Fruit fly (Drosophila melanogaster) whole organism, embryonic: ENCODE results near the gene CG15480.

Experiments used
- Atf-2 ChIP-seq: fragments of 200-800 bp; sonication (Bioruptor generic); optimal IDR thresholded peaks from 2 replicates; lab custom pipeline; 2016; ENCODE audit warnings: missing biosample characterization, missing genetic modification characterization
- CG10462 ChIP-seq: fragments of 200-800 bp; sonication (Bioruptor generic); optimal IDR thresholded peaks from 2 replicates; lab custom pipeline; 2016; ENCODE audit warnings: missing biosample characterization, missing genetic modification characterization
- CG12219 ChIP-seq: fragments of 200-800 bp; sonication (Bioruptor generic); optimal IDR thresholded peaks from 3 replicates; lab custom pipeline; 2018; ENCODE audit warnings: missing biosample characterization, mild to moderate bottlenecking, missing genetic modification characterization
- CG13424 ChIP-seq: fragments of 200-800 bp; sonication (Bioruptor generic); optimal IDR thresholded peaks from 2 replicates; lab custom pipeline; 2019; ENCODE audit warnings: missing biosample characterization, mild to moderate bottlenecking, missing genetic modification characterization, moderate library complexity
- CG1529 ChIP-seq: fragments of 200-800 bp; sonication (Bioruptor generic); optimal IDR thresholded peaks from 3 replicates; lab custom pipeline; 2018; ENCODE audit warnings: missing biosample characterization, missing genetic modification characterization
- CG17359 ChIP-seq: fragments of 200-800 bp; sonication (Bioruptor generic); optimal IDR thresholded peaks from 3 replicates; lab custom pipeline; 2018; ENCODE audit warnings: missing biosample characterization, mild to moderate bottlenecking, missing genetic modification characterization, moderate library complexity
- CG2199 ChIP-seq: fragments of 200-800 bp; sonication (Bioruptor generic); IDR thresholded peaks from 3 replicates; pipeline ENCODE4 v1.3.6; 2022; ENCODE audit warnings: missing biosample characterization, missing genetic modification characterization
- CG2712 ChIP-seq: fragments of 200-800 bp; optimal IDR thresholded peaks from 3 replicates; lab custom pipeline; 2019; ENCODE audit warnings: missing biosample characterization, mild to moderate bottlenecking, missing genetic modification characterization, moderate library complexity
- CG30020 ChIP-seq: fragments of 200-800 bp; optimal IDR thresholded peaks from 2 replicates; lab custom pipeline; 2019; ENCODE audit warnings: missing biosample characterization, mild to moderate bottlenecking, missing genetic modification characterization, moderate library complexity
- CG3407 ChIP-seq: fragments of 200-800 bp; sonication (Bioruptor generic); optimal IDR thresholded peaks from 2 replicates; lab custom pipeline; 2018; ENCODE audit warnings: missing biosample characterization, mild to moderate bottlenecking, missing genetic modification characterization
- CG6683 ChIP-seq: fragments of 200-800 bp; sonication (Bioruptor generic); optimal IDR thresholded peaks from 2 replicates; lab custom pipeline; 2017; ENCODE audit warnings: missing biosample characterization, mild to moderate bottlenecking, missing genetic modification characterization, missing genetic modification reagents
- CG7963 ChIP-seq: fragments of 200-800 bp; sonication (Bioruptor generic); IDR thresholded peaks from 3 replicates; pipeline ENCODE4 v1.3.6; 2022; ENCODE audit warnings: missing biosample characterization, missing genetic modification characterization; ENCODE audit not compliant: partially characterized antibody
- CG8089 ChIP-seq: fragments of 200-800 bp; sonication (Bioruptor generic); optimal IDR thresholded peaks from 3 replicates; lab custom pipeline; 2016; ENCODE audit warnings: missing biosample characterization, missing genetic modification characterization
- CG8281 ChIP-seq: fragments of 200-800 bp; sonication (Bioruptor generic); optimal IDR thresholded peaks from 2 replicates; lab custom pipeline; 2018; ENCODE audit warnings: missing biosample characterization, mild to moderate bottlenecking, missing genetic modification characterization, moderate library complexity
- Camta ChIP-seq: fragments of 200-800 bp; sonication (Bioruptor generic); optimal IDR thresholded peaks from 2 replicates; lab custom pipeline; 2016; ENCODE audit warnings: missing biosample characterization, missing genetic modification characterization
- Dek ChIP-seq: fragments of 200-800 bp; sonication (Bioruptor generic); optimal IDR thresholded peaks from 3 replicates; lab custom pipeline; 2019; ENCODE audit warnings: missing biosample characterization, mild to moderate bottlenecking, missing genetic modification characterization, moderate library complexity
- Doc3 ChIP-seq: fragments of 200-800 bp; sonication (Bioruptor generic); IDR thresholded peaks from 3 replicates; pipeline ENCODE4 v1.3.6; 2022; ENCODE audit warnings: missing biosample characterization, missing genetic modification characterization; ENCODE audit not compliant: partially characterized antibody
- E2f1 ChIP-seq: fragments of 200-800 bp; sonication (Bioruptor generic); IDR thresholded peaks from 2 replicates; pipeline ENCODE4 v1.3.6; 2022; ENCODE audit warnings: missing biosample characterization, missing genetic modification characterization
- H15 ChIP-seq: fragments of 200-800 bp; sonication (Bioruptor generic); IDR thresholded peaks from 3 replicates; pipeline ENCODE4 v1.3.6; 2022; ENCODE audit warnings: missing biosample characterization, missing genetic modification characterization
- HLH54F ChIP-seq: fragments of 200-800 bp; sonication (Bioruptor generic); optimal IDR thresholded peaks from 3 replicates; lab custom pipeline; 2016; ENCODE audit warnings: missing biosample characterization, missing genetic modification characterization
- Hmx ChIP-seq: fragments of 200-800 bp; sonication (Bioruptor generic); optimal IDR thresholded peaks from 2 replicates; lab custom pipeline; 2016; ENCODE audit warnings: missing biosample characterization, missing genetic modification characterization
- MBD-R2 ChIP-seq: fragments of 200-800 bp; sonication (Bioruptor generic); IDR thresholded peaks from 2 replicates; pipeline ENCODE4 v1.3.6; 2022; ENCODE audit warnings: missing biosample characterization, missing genetic modification characterization
- Nf-YA ChIP-seq: fragments of 200-800 bp; sonication (Bioruptor generic); IDR thresholded peaks from 2 replicates; pipeline ENCODE4 v1.3.6; 2022; ENCODE audit warnings: missing biosample characterization, missing genetic modification characterization
- NfI ChIP-seq: fragments of 200-800 bp; sonication (Bioruptor generic); optimal IDR thresholded peaks from 3 replicates; lab custom pipeline; 2018; ENCODE audit warnings: missing biosample characterization, mild to moderate bottlenecking, missing genetic modification characterization, moderate library complexity
- Sox102F ChIP-seq: fragments of 200-800 bp; sonication (Bioruptor generic); optimal IDR thresholded peaks from 2 replicates; lab custom pipeline; 2018; ENCODE audit warnings: missing biosample characterization, mild to moderate bottlenecking, missing genetic modification characterization, moderate library complexity
- Sry-δ ChIP-seq: fragments of 200-800 bp; sonication (Bioruptor generic); optimal IDR thresholded peaks from 2 replicates; lab custom pipeline; 2016; ENCODE audit warnings: missing biosample characterization, missing genetic modification characterization
- Usf ChIP-seq: fragments of 200-800 bp; sonication (Bioruptor generic); optimal IDR thresholded peaks from 2 replicates; lab custom pipeline; 2017; ENCODE audit warnings: missing genotype, missing biosample characterization, missing genetic modification characterization
- ash1 ChIP-seq: fragments of 200-800 bp; sonication (Bioruptor generic); optimal IDR thresholded peaks from 2 replicates; lab custom pipeline; 2018; ENCODE audit warnings: missing biosample characterization, mild to moderate bottlenecking, missing genetic modification characterization
- az2 ChIP-seq: fragments of 200-800 bp; sonication (Bioruptor generic); optimal IDR thresholded peaks from 3 replicates; lab custom pipeline; 2016; ENCODE audit warnings: missing biosample characterization, missing genetic modification characterization
- chinmo ChIP-seq: fragments of 200-800 bp; sonication (Bioruptor generic); IDR thresholded peaks from 4 replicates; pipeline ENCODE4 v1.3.6; 2022; ENCODE audit warnings: missing biosample characterization, missing genetic modification characterization; ENCODE audit not compliant: partially characterized antibody
- crol ChIP-seq: fragments of 200-800 bp; sonication (Bioruptor generic); IDR thresholded peaks from 2 replicates; pipeline ENCODE4 v1.3.6; 2022; ENCODE audit warnings: missing biosample characterization, missing genetic modification characterization
- crp ChIP-seq, 2 experiments: fragments of 200-800 bp; sonication (Bioruptor generic); optimal IDR thresholded peaks; 2 replicates in 1 of 2; 3 replicates in 1 of 2; lab custom pipeline; 2017; ENCODE audit warnings: missing biosample characterization in 2 of 2, missing genetic modification characterization in 2 of 2, mild to moderate bottlenecking in 1 of 2, moderate library complexity in 1 of 2
- da ChIP-seq: fragments of 200-800 bp; sonication (Bioruptor generic); optimal IDR thresholded peaks from 2 replicates; lab custom pipeline; 2016; ENCODE audit warnings: missing biosample characterization, missing genetic modification characterization
- dm ChIP-seq: fragments of 200-800 bp; sonication (Bioruptor generic); optimal IDR thresholded peaks from 3 replicates; lab custom pipeline; 2016; ENCODE audit warnings: missing biosample characterization, missing genetic modification characterization
- en ChIP-seq: fragments of 200-800 bp; sonication (Bioruptor generic); optimal IDR thresholded peaks from 2 replicates; lab custom pipeline; 2016; ENCODE audit warnings: missing biosample characterization, missing genetic modification characterization
- fd64A ChIP-seq: fragments of 200-800 bp; sonication (Bioruptor generic); optimal IDR thresholded peaks from 3 replicates; lab custom pipeline; 2018; ENCODE audit warnings: missing biosample characterization, mild to moderate bottlenecking, missing genetic modification characterization
- fu2 ChIP-seq: fragments of 200-800 bp; sonication (Bioruptor generic); optimal IDR thresholded peaks from 2 replicates; lab custom pipeline; 2016; ENCODE audit warnings: missing biosample characterization, missing genetic modification characterization
- gcm2 ChIP-seq: fragments of 200-800 bp; sonication (Bioruptor generic); optimal IDR thresholded peaks from 2 replicates; lab custom pipeline; 2016; ENCODE audit warnings: missing biosample characterization, missing genetic modification characterization
- lab ChIP-seq: fragments of 200-800 bp; sonication (Bioruptor generic); optimal IDR thresholded peaks from 3 replicates; lab custom pipeline; 2017; ENCODE audit warnings: missing biosample characterization, missing genetic modification characterization, mild to moderate bottlenecking, moderate library complexity, missing genetic modification reagents
- lola ChIP-seq, 3 experiments: fragments of >200 bp in 2 of 3; fragments of 200-800 bp in 1 of 3; sonication (Bioruptor generic) in 1 of 3; optimal IDR thresholded peaks; 2 replicates each; lab custom pipeline; 2017 to 2019; ENCODE audit warnings: missing biosample characterization in 3 of 3, missing genetic modification characterization in 3 of 3, mild to moderate bottlenecking in 1 of 3, moderate library complexity in 1 of 3
- nau ChIP-seq: fragments of 200-800 bp; sonication (Bioruptor generic); optimal IDR thresholded peaks from 3 replicates; lab custom pipeline; 2017; ENCODE audit warnings: missing biosample characterization, mild to moderate bottlenecking, missing genetic modification characterization, missing genetic modification reagents
- pb ChIP-seq: fragments of 200-800 bp; sonication (Bioruptor generic); optimal IDR thresholded peaks from 3 replicates; lab custom pipeline; 2016; ENCODE audit warnings: missing biosample characterization, missing genetic modification characterization
- phol ChIP-seq: fragments of 200-800 bp; sonication (Bioruptor generic); optimal IDR thresholded peaks from 3 replicates; lab custom pipeline; 2018; ENCODE audit warnings: missing biosample characterization, mild to moderate bottlenecking, missing genetic modification characterization, moderate library complexity
- pros ChIP-seq: fragments of 200-800 bp; sonication (Bioruptor generic); optimal IDR thresholded peaks from 3 replicates; lab custom pipeline; 2019; ENCODE audit warnings: missing biosample characterization, mild to moderate bottlenecking, missing genetic modification characterization, moderate library complexity
- ranshi ChIP-seq: fragments of 200-800 bp; sonication (Bioruptor generic); IDR thresholded peaks from 2 replicates; pipeline ENCODE4 v1.3.6; 2022; ENCODE audit warnings: missing biosample characterization, missing genetic modification characterization
- row ChIP-seq: fragments of 200-800 bp; sonication (Bioruptor generic); IDR thresholded peaks from 3 replicates; pipeline ENCODE4 v1.3.6; 2022; ENCODE audit warnings: missing biosample characterization, missing genetic modification characterization
- sens ChIP-seq: fragments of 200-800 bp; sonication (Bioruptor generic); peaks from one replicate; lab custom pipeline; 2016; ENCODE audit warnings: missing biosample characterization, missing genetic modification characterization
- sna ChIP-seq: fragments of 200-800 bp; sonication (Bioruptor generic); IDR thresholded peaks from 2 replicates; pipeline ENCODE4 v1.3.6; 2022; ENCODE audit warnings: missing biosample characterization, missing genetic modification characterization; ENCODE audit not compliant: partially characterized antibody
- tgo ChIP-seq: fragments of 200-800 bp; sonication (Bioruptor generic); IDR thresholded peaks from 3 replicates; pipeline ENCODE4 v1.3.6; 2022; ENCODE audit warnings: missing biosample characterization, missing genetic modification characterization
- tup ChIP-seq: fragments of 200-800 bp; sonication (Bioruptor generic); optimal IDR thresholded peaks from 2 replicates; lab custom pipeline; 2016; ENCODE audit warnings: missing biosample characterization, mild to moderate bottlenecking, missing genetic modification characterization, moderate library complexity

Gene CG15480

dm6 chr2L:13176701-13177249 lies 48.3 kb downstream of the CG15480 start, which contains the start of the genes Sfmbt and CG5439 (continued):
- TF ChIP-seq chinmo (GFP tag; lab: Robert Waterston, UW): no peak
- TF ChIP-seq Sox102F (GFP tag; lab: Kevin White, UChicago): no peak
- TF ChIP-seq Sry-δ: peak; percentile 68
- peak; percentile 88 for TF ChIP-seq HLH54F (GFP tag; lab: Kevin White, UChicago)
- TF ChIP-seq lab (GFP tag; lab: Kevin White, UChicago): no peak
- TF ChIP-seq fu2: peak; percentile 88
- peak; percentile 83 for TF ChIP-seq CG30020 (tag; lab: Kevin White, UChicago)
- TF ChIP-seq CG12219: no peak
- peak in 1 of 2 experiments; percentile 69 for TF ChIP-seq crp (GFP tag; optimal IDR thresholded peaks at IDR 0.05; lab: Kevin White, UChicago)
- peak; percentile 80 for TF ChIP-seq MBD-R2 (GFP tag; lab: Robert Waterston, UW)
- TF ChIP-seq NfI (GFP tag; lab: Kevin White, UChicago): peak; percentile 74
- peak; percentile 74 for TF ChIP-seq Dek (tag; lab: Kevin White, UChicago)
- TF ChIP-seq CG2712 (tag; lab: Kevin White, UChicago): peak; percentile 82
- TF ChIP-seq nau: no peak
- TF ChIP-seq sens (GFP tag; lab: Kevin White, UChicago): peak; percentile 97
- TF ChIP-seq az2 (GFP tag; lab: Kevin White, UChicago): peak; percentile 71
- peak; percentile 46 for TF ChIP-seq CG10462 (GFP tag; lab: Kevin White, UChicago)
- no peak; the same call in 1 of the 2 replicates for TF ChIP-seq sna
- TF ChIP-seq CG3407 (GFP tag; lab: Kevin White, UChicago): no peak
- no peak for TF ChIP-seq gcm2 (GFP tag; lab: Kevin White, UChicago)
- TF ChIP-seq CG1529 (GFP tag; lab: Kevin White, UChicago): no peak
- peak; percentile 66 for TF ChIP-seq Atf-2 (GFP tag; lab: Kevin White, UChicago)
- TF ChIP-seq lola (GFP tag; optimal IDR thresholded peaks at IDR 0.05; lab: Kevin White, UChicago): peak in 1 of 3 experiments; percentile 70
- no peak for TF ChIP-seq crol (GFP tag; lab: Robert Waterston, UW)
- peak; percentile 26 for TF ChIP-seq tup (GFP tag; lab: Kevin White, UChicago)
- no peak for TF ChIP-seq ash1 (GFP tag; lab: Kevin White, UChicago)
- peak; percentile 75; the same call in 2 of the 3 replicates for TF ChIP-seq tgo
- no peak for TF ChIP-seq fd64A (GFP tag; lab: Kevin White, UChicago)
- no peak for TF ChIP-seq CG17359 (tag; lab: Kevin White, UChicago)
- TF ChIP-seq Nf-YA (GFP tag; lab: Robert Waterston, UW): no peak
- TF ChIP-seq CG8281 (tag; lab: Kevin White, UChicago): no peak
- TF ChIP-seq Usf: peak; percentile 69
- peak; percentile 84 for TF ChIP-seq phol
- peak; percentile 94 for TF ChIP-seq row
- peak; percentile 2 for TF ChIP-seq CG6683 (GFP tag; lab: Kevin White, UChicago)
- peak; percentile 56 for TF ChIP-seq da (GFP tag; lab: Kevin White, UChicago)
- peak; percentile 39 for TF ChIP-seq CG8089 (GFP tag; lab: Kevin White, UChicago)
- peak; percentile 25; the same call in 1 of the 3 replicates for TF ChIP-seq H15 (GFP tag; lab: Robert Waterston, UW)
- peak; percentile 60 for TF ChIP-seq pb (GFP tag; lab: Kevin White, UChicago)
- TF ChIP-seq CG7963 (GFP tag; lab: Robert Waterston, UW): no peak
- TF ChIP-seq Doc3 (GFP tag; lab: Robert Waterston, UW): no peak
- TF ChIP-seq E2f1 (GFP tag; lab: Robert Waterston, UW): peak; percentile 61
- TF ChIP-seq pros: no peak
- TF ChIP-seq CG13424 (tag; lab: Kevin White, UChicago): peak; percentile 81
- TF ChIP-seq en (GFP tag; lab: Kevin White, UChicago): peak; percentile 63
- peak; percentile 38 for TF ChIP-seq ranshi (GFP tag; lab: Robert Waterston, UW)
- TF ChIP-seq Hmx (GFP tag; lab: Kevin White, UChicago): peak; percentile 33
- peak; percentile 79 for TF ChIP-seq Camta (GFP tag; lab: Kevin White, UChicago)
- no peak for TF ChIP-seq CG2199 (GFP tag; lab: Robert Waterston, UW)
- TF ChIP-seq dm: peak; percentile 65
